Fruit fly (Drosophila melanogaster) whole organism, embryonic: ENCODE results near the gene CG6749.
A peak's percentile ranks its signal among the peaks of the same experiment; 100 is the strongest.

Source experiments
- Atf-2 ChIP-seq: fragments of 200-800 bp; sonication (Bioruptor generic); optimal IDR thresholded peaks from 2 replicates; lab custom pipeline; 2016; ENCODE audit warnings: missing biosample characterization, missing genetic modification characterization
- Atf6 ChIP-seq: fragments of 200-800 bp; sonication (Bioruptor generic); IDR thresholded peaks from 2 replicates; pipeline ENCODE4 v1.3.6; 2022; ENCODE audit warnings: missing biosample characterization, missing genetic modification characterization
- Awh ChIP-seq: fragments of 200-800 bp; sonication (Bioruptor generic); IDR thresholded peaks from 2 replicates; pipeline ENCODE4, ENCODE4 v1.3.6; 2022; ENCODE audit warnings: missing biosample characterization, missing genetic modification characterization
- BEAF-32 ChIP-seq: fragments of 200-800 bp; sonication (Bioruptor generic); optimal IDR thresholded peaks from 3 replicates; lab custom pipeline; 2017; ENCODE audit warnings: missing biosample characterization, missing genetic modification characterization, mild to moderate bottlenecking, moderate library complexity, missing genetic modification reagents
- C15 ChIP-seq: fragments of 200-800 bp; sonication (Bioruptor generic); IDR thresholded peaks from 3 replicates; pipeline ENCODE4 v1.3.6; 2022; ENCODE audit warnings: missing biosample characterization, missing genetic modification characterization
- CG10462 ChIP-seq: fragments of 200-800 bp; sonication (Bioruptor generic); optimal IDR thresholded peaks from 2 replicates; lab custom pipeline; 2016; ENCODE audit warnings: missing biosample characterization, missing genetic modification characterization
- CG11504 ChIP-seq: fragments of 200-800 bp; sonication (Bioruptor generic); optimal IDR thresholded peaks from 3 replicates; lab custom pipeline; 2019; ENCODE audit warnings: missing biosample characterization, mild to moderate bottlenecking, missing genetic modification characterization, moderate library complexity
- CG11695 ChIP-seq: fragments of 200-800 bp; sonication (Bioruptor generic); IDR thresholded peaks from 3 replicates; pipeline ENCODE4 v1.3.6; 2022; ENCODE audit warnings: missing biosample characterization, missing genetic modification characterization
- CG12299 ChIP-seq: fragments of 200-800 bp; sonication (Bioruptor generic); optimal IDR thresholded peaks from 2 replicates; lab custom pipeline; 2018; ENCODE audit warnings: missing biosample characterization, mild to moderate bottlenecking, missing genetic modification characterization
- CG14050 ChIP-seq: fragments of 200-800 bp; sonication (Bioruptor generic); IDR thresholded peaks from 3 replicates; pipeline ENCODE4 v1.3.6; 2022; ENCODE audit warnings: missing biosample characterization, missing genetic modification characterization
- CG14710 ChIP-seq: fragments of 200-800 bp; sonication (Bioruptor generic); optimal IDR thresholded peaks from 3 replicates; lab custom pipeline; 2019; ENCODE audit warnings: missing biosample characterization, mild to moderate bottlenecking, missing genetic modification characterization, moderate library complexity
- CG17802 ChIP-seq: fragments of 200-800 bp; sonication (Bioruptor generic); optimal IDR thresholded peaks from 2 replicates; lab custom pipeline; 2018; ENCODE audit warnings: missing biosample characterization, mild to moderate bottlenecking, missing genetic modification characterization, moderate library complexity
- CG2129 ChIP-seq: fragments of 200-800 bp; sonication (Bioruptor generic); IDR thresholded peaks from 2 replicates; pipeline ENCODE4 v1.3.6; 2022; ENCODE audit warnings: missing biosample characterization, missing genetic modification characterization; ENCODE audit not compliant: partially characterized antibody
- CG2875 ChIP-seq: fragments of 200-800 bp; sonication (Bioruptor generic); optimal IDR thresholded peaks from 2 replicates; lab custom pipeline; 2017; ENCODE audit warnings: missing biosample characterization, mild to moderate bottlenecking, missing genetic modification characterization, missing genetic modification reagents
- CG34376 ChIP-seq: fragments of 200-800 bp; sonication (Bioruptor generic); optimal IDR thresholded peaks from 2 replicates; lab custom pipeline; 2018; ENCODE audit warnings: missing biosample characterization, mild to moderate bottlenecking, missing genetic modification characterization
- CG4360 ChIP-seq: fragments of 200-800 bp; sonication (Bioruptor generic); IDR thresholded peaks from 2 replicates; pipeline ENCODE4 v1.3.6; 2022; ENCODE audit warnings: missing biosample characterization, missing genetic modification characterization
- CG5953 ChIP-seq: fragments of 200-800 bp; sonication (Bioruptor generic); IDR thresholded peaks from 2 replicates; pipeline ENCODE4 v1.3.6; 2022; ENCODE audit warnings: missing biosample characterization, missing genetic modification characterization
- CG6272 ChIP-seq: fragments of 200-800 bp; sonication (Bioruptor generic); IDR thresholded peaks from 2 replicates; pipeline ENCODE4 v1.3.6; 2022; ENCODE audit warnings: missing biosample characterization, missing genetic modification characterization
- CG6689 ChIP-seq: fragments of 200-800 bp; sonication (Bioruptor generic); IDR thresholded peaks from 2 replicates; pipeline ENCODE4 v1.3.6; 2022; ENCODE audit warnings: missing biosample characterization, missing genetic modification characterization
- CG7963 ChIP-seq: fragments of 200-800 bp; sonication (Bioruptor generic); IDR thresholded peaks from 3 replicates; pipeline ENCODE4 v1.3.6; 2022; ENCODE audit warnings: missing biosample characterization, missing genetic modification characterization; ENCODE audit not compliant: partially characterized antibody
- CG8290 ChIP-seq, 3 experiments: fragments of 200-800 bp; sonication (Bioruptor generic); optimal IDR thresholded peaks; 2 replicates each; lab custom pipeline; 2016 to 2019; ENCODE audit warnings: missing biosample characterization in 3 of 3, missing genetic modification characterization in 3 of 3, mild to moderate bottlenecking in 2 of 3, moderate library complexity in 1 of 3
- CG8765 ChIP-seq: fragments of 200-800 bp; sonication (Bioruptor generic); IDR thresholded peaks from 2 replicates; pipeline ENCODE4 v1.3.6; 2022; ENCODE audit warnings: missing biosample characterization, missing genetic modification characterization
- Dip3 ChIP-seq: fragments of 200-800 bp; sonication (Bioruptor generic); optimal IDR thresholded peaks from 3 replicates; lab custom pipeline; 2016; ENCODE audit warnings: missing biosample characterization, missing genetic modification characterization
- Drgx ChIP-seq: fragments of 200-800 bp; sonication (Bioruptor generic); IDR thresholded peaks from 2 replicates; pipeline ENCODE4 v1.3.6; 2022; ENCODE audit warnings: missing biosample characterization, missing genetic modification characterization
- Kr ChIP-seq: fragments of 200-800 bp; sonication (Bioruptor generic); optimal IDR thresholded peaks from 2 replicates; lab custom pipeline; 2017; ENCODE audit warnings: missing biosample characterization, mild to moderate bottlenecking, missing genetic modification characterization
- Neu2 ChIP-seq: fragments of 200-800 bp; sonication (Bioruptor generic); optimal IDR thresholded peaks from 3 replicates; lab custom pipeline; 2016; ENCODE audit warnings: missing biosample characterization, missing genetic modification characterization, borderline replicate concordance
- Ptx1 ChIP-seq: fragments of 200-800 bp; sonication (Bioruptor generic); IDR thresholded peaks from 2 replicates; pipeline ENCODE4 v1.3.6; 2022; ENCODE audit warnings: missing biosample characterization, missing genetic modification characterization
- Rfx ChIP-seq: fragments of 200-800 bp; sonication (Bioruptor generic); IDR thresholded peaks from 2 replicates; pipeline ENCODE4 v1.3.6; 2022; ENCODE audit warnings: missing biosample characterization, missing genetic modification characterization
- Side ChIP-seq: fragments of 200-800 bp; sonication (Bioruptor generic); optimal IDR thresholded peaks from 2 replicates; lab custom pipeline; 2016; ENCODE audit warnings: missing biosample characterization, missing genetic modification characterization
- Sin3A ChIP-seq: fragments of >200 bp; optimal IDR thresholded peaks from 2 replicates; lab custom pipeline; 2018
- Stat92E ChIP-seq, 3 experiments: fragments of >200 bp in 2 of 3; fragments of 200-800 bp in 1 of 3; sonication (Bioruptor generic) in 1 of 3; optimal IDR thresholded peaks; 2 replicates each; lab custom pipeline; 2017 to 2019; ENCODE audit warnings: missing biosample characterization in 3 of 3, missing genetic modification characterization in 3 of 3, mild to moderate bottlenecking in 1 of 3, moderate library complexity in 1 of 3
- Xrp1 ChIP-seq: fragments of 200-800 bp; sonication (Bioruptor generic); IDR thresholded peaks from 2 replicates; pipeline ENCODE4 v1.3.6; 2022; ENCODE audit warnings: missing biosample characterization, missing genetic modification characterization
- ara ChIP-seq: fragments of 200-800 bp; sonication (Bioruptor generic); IDR thresholded peaks from 2 replicates; pipeline ENCODE4 v1.3.6; 2022; ENCODE audit warnings: missing biosample characterization, missing genetic modification characterization
- ash1 ChIP-seq: fragments of 200-800 bp; sonication (Bioruptor generic); optimal IDR thresholded peaks from 2 replicates; lab custom pipeline; 2018; ENCODE audit warnings: missing biosample characterization, mild to moderate bottlenecking, missing genetic modification characterization
- bowl ChIP-seq: fragments of 200-800 bp; sonication (Bioruptor generic); IDR thresholded peaks from 2 replicates; pipeline ENCODE4 v1.3.6; 2022; ENCODE audit warnings: missing biosample characterization, missing genetic modification characterization
- danr ChIP-seq: fragments of 200-800 bp; sonication (Bioruptor generic); IDR thresholded peaks from 2 replicates; pipeline ENCODE4 v1.3.6; 2022; ENCODE audit warnings: missing biosample characterization, missing genetic modification characterization
- grn ChIP-seq: fragments of 200-800 bp; sonication (Bioruptor generic); optimal IDR thresholded peaks from 3 replicates; lab custom pipeline; 2017; ENCODE audit warnings: missing biosample characterization, missing genetic modification characterization
- her ChIP-seq: fragments of 200-800 bp; sonication (Bioruptor generic); optimal IDR thresholded peaks from 2 replicates; lab custom pipeline; 2016; ENCODE audit warnings: missing biosample characterization, missing genetic modification characterization
- insv ChIP-seq, 2 experiments: fragments of 200-800 bp; sonication (Bioruptor generic); optimal IDR thresholded peaks; 3 replicates each; lab custom pipeline; 2016 to 2018; ENCODE audit warnings: missing biosample characterization in 2 of 2, missing genetic modification characterization in 2 of 2
- jigr1 ChIP-seq: fragments of 200-800 bp; sonication (Bioruptor generic); IDR thresholded peaks from 3 replicates; pipeline ENCODE4 v1.3.6; 2022; ENCODE audit warnings: missing biosample characterization, missing genetic modification characterization
- kah ChIP-seq: fragments of 200-800 bp; sonication (Bioruptor generic); optimal IDR thresholded peaks from 2 replicates; lab custom pipeline; 2018; ENCODE audit warnings: missing biosample characterization, mild to moderate bottlenecking, missing genetic modification characterization
- knrl ChIP-seq: fragments of 200-800 bp; sonication (Bioruptor generic); IDR thresholded peaks from 3 replicates; pipeline ENCODE4 v1.3.6; 2022; ENCODE audit warnings: missing biosample characterization, missing genetic modification characterization; ENCODE audit not compliant: partially characterized antibody
- nau ChIP-seq: fragments of 200-800 bp; sonication (Bioruptor generic); optimal IDR thresholded peaks from 3 replicates; lab custom pipeline; 2017; ENCODE audit warnings: missing biosample characterization, mild to moderate bottlenecking, missing genetic modification characterization, missing genetic modification reagents
- oc ChIP-seq: fragments of 200-800 bp; sonication (Bioruptor generic); optimal IDR thresholded peaks from 2 replicates; lab custom pipeline; 2018; ENCODE audit warnings: missing biosample characterization, mild to moderate bottlenecking, missing genetic modification characterization, moderate library complexity
- tap ChIP-seq: fragments of 200-800 bp; optimal IDR thresholded peaks from 3 replicates; lab custom pipeline; 2019; ENCODE audit warnings: missing biosample characterization, mild to moderate bottlenecking, missing genetic modification characterization, moderate library complexity
- tio ChIP-seq: fragments of 200-800 bp; sonication (Bioruptor generic); optimal IDR thresholded peaks from 2 replicates; lab custom pipeline; 2017; ENCODE audit warnings: missing biosample characterization, missing genetic modification characterization, inconsistent platforms
- trem ChIP-seq: fragments of 200-800 bp; optimal IDR thresholded peaks from 3 replicates; lab custom pipeline; 2019; ENCODE audit warnings: missing biosample characterization, mild to moderate bottlenecking, missing genetic modification characterization, moderate library complexity
- zen ChIP-seq: fragments of 200-800 bp; sonication (Bioruptor generic); optimal IDR thresholded peaks from 3 replicates; lab custom pipeline; 2018; ENCODE audit warnings: missing biosample characterization, mild to moderate bottlenecking, missing genetic modification characterization, moderate library complexity
- zen2 ChIP-seq: fragments of 200-800 bp; sonication (Bioruptor generic); IDR thresholded peaks from 3 replicates; pipeline ENCODE4 v1.3.6; 2022; ENCODE audit warnings: missing biosample characterization, missing genetic modification characterization; ENCODE audit not compliant: partially characterized antibody
- zfh2 ChIP-seq: fragments of 200-800 bp; sonication (Bioruptor generic); optimal IDR thresholded peaks from 2 replicates; lab custom pipeline; 2016; ENCODE audit warnings: missing biosample characterization, missing genetic modification characterization

The CG6749 gene

DNA sequence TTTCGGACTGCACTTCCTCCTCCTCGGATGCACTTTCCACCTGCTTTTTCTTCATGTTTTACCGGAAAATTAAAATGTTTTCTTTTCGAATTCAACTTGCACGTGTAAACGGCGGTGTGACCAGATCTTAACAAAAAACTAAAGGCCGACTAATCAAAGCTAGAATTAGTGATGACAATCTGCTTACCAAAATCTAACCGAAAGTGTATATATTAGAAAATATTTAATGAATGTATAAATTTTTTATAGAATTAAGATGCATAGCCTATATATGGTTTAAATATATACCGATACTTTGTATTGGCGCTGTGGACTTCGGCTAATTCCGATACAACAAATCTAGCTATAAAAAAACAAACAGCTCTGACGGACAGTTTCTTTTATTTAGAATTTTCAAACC lies 14.7 kb downstream of the CG6749 start, which contains the start of the genes CG18178 and CG14174 (continued):
- peak; percentile 65 for TF ChIP-seq CG8290 (GFP tag; optimal IDR thresholded peaks at IDR 0.05; lab: Kevin White, UChicago)
- TF ChIP-seq CG8290 (tag; optimal IDR thresholded peaks at IDR 0.05; lab: Kevin White, UChicago), result no peak
- 0 out of 3 replicates have a peak, but pooled peaks have one; percentile 26 for TF ChIP-seq knrl (GFP tag; lab: Robert Waterston, UW)
- no peak for TF ChIP-seq grn (GFP tag; lab: Kevin White, UChicago)
- no peak for TF ChIP-seq jigr1
- TF ChIP-seq CG5953 (GFP tag; lab: Robert Waterston, UW), result no peak
- TF ChIP-seq tap, result peak; percentile 42
- no peak for TF ChIP-seq her (GFP tag; lab: Kevin White, UChicago)
- peak; percentile 78 for TF ChIP-seq CG11504 (tag; lab: Kevin White, UChicago)
- TF ChIP-seq ash1 (GFP tag; lab: Kevin White, UChicago), result no peak
- peak; percentile 23 for TF ChIP-seq CG10462 (GFP tag; lab: Kevin White, UChicago)
- TF ChIP-seq Neu2, result no peak
- peak; percentile 86 for TF ChIP-seq CG14710
- TF ChIP-seq Atf6 (GFP tag; lab: Robert Waterston, UW), result no peak
- TF ChIP-seq ara (GFP tag; lab: Robert Waterston, UW), result peak; percentile 48; the same call in 1 of the 2 replicates
- peak; percentile 73 for TF ChIP-seq zen (tag; lab: Kevin White, UChicago)
- no peak for TF ChIP-seq Awh (GFP tag; lab: Robert Waterston, UW)
- TF ChIP-seq CG2129, result 0 out of 2 replicates have a peak, but pooled peaks have one; percentile 22
- TF ChIP-seq Kr (GFP tag; lab: Kevin White, UChicago), result no peak
- no peak for TF ChIP-seq zen2
- TF ChIP-seq Sin3A (lab: Kevin White, UChicago), result peak; percentile 5
- TF ChIP-seq Atf-2, result no peak
- peak; percentile 85 for TF ChIP-seq Rfx (GFP tag; lab: Robert Waterston, UW)
- TF ChIP-seq CG2875 (GFP tag; lab: Kevin White, UChicago), result no peak
- peak; percentile 69 for TF ChIP-seq Xrp1
- no peak for TF ChIP-seq bowl (GFP tag; lab: Robert Waterston, UW)
- no peak for TF ChIP-seq nau
- TF ChIP-seq oc (tag; lab: Kevin White, UChicago), result no peak
- peak; percentile 52; the same call in 1 of the 2 replicates for TF ChIP-seq CG6272 (GFP tag; lab: Robert Waterston, UW)
- TF ChIP-seq CG6689 (GFP tag; lab: Robert Waterston, UW), result peak; percentile 67
- no peak for TF ChIP-seq Drgx (GFP tag; lab: Robert Waterston, UW)
- TF ChIP-seq Side (GFP tag; lab: Kevin White, UChicago), result no peak
- peak; percentile 14; the same call in 1 of the 3 replicates for TF ChIP-seq C15
- no peak for TF ChIP-seq CG4360 (GFP tag; lab: Robert Waterston, UW)
- 0 out of 2 replicates have a peak, but pooled peaks have one; percentile 12 for TF ChIP-seq danr (GFP tag; lab: Robert Waterston, UW)
- TF ChIP-seq BEAF-32, result peak; percentile 61
- TF ChIP-seq tio (GFP tag; lab: Kevin White, UChicago), result no peak
- no peak for TF ChIP-seq CG7963 (GFP tag; lab: Robert Waterston, UW)
- TF ChIP-seq Dip3 (GFP tag; lab: Kevin White, UChicago), result no peak
- peak; percentile 82 for TF ChIP-seq trem
- TF ChIP-seq CG34376, result peak; percentile 32
- no peak for TF ChIP-seq CG12299 (tag; lab: Kevin White, UChicago)
- no peak for TF ChIP-seq Stat92E (GFP tag; optimal IDR thresholded peaks at IDR 0.05; lab: Kevin White, UChicago)
- peak; percentile 49; the same call in 1 of the 3 replicates for TF ChIP-seq CG11695
- peak in 1 of 2 experiments; percentile 28 for TF ChIP-seq insv (GFP tag; optimal IDR thresholded peaks at IDR 0.05; lab: Kevin White, UChicago)
- TF ChIP-seq CG17802 (tag; lab: Kevin White, UChicago), result peak; percentile 54
- 0 out of 3 replicates have a peak, but pooled peaks have one; percentile 37 for TF ChIP-seq CG14050 (GFP tag; lab: Robert Waterston, UW)
- TF ChIP-seq kah, result peak; percentile 49
- 0 out of 2 replicates have a peak, but pooled peaks have one; percentile 14 for TF ChIP-seq CG8765 (GFP tag; lab: Robert Waterston, UW)
- peak; percentile 66 for TF ChIP-seq Ptx1 (GFP tag; lab: Robert Waterston, UW)
- no peak for TF ChIP-seq zfh2 (GFP tag; lab: Kevin White, UChicago)
